Fruit fly (Drosophila melanogaster) whole organism, embryonic: ENCODE results near the gene SMSr.

Experiments
- Bgb ChIP-seq: fragments of 200-800 bp; sonication (Bioruptor generic); IDR thresholded peaks from 2 replicates; pipeline ENCODE4 v1.3.6; 2022; ENCODE audit warnings: missing biosample characterization, missing genetic modification characterization; ENCODE audit not compliant: partially characterized antibody
- CG10267 ChIP-seq: fragments of 200-800 bp; sonication (Bioruptor generic); optimal IDR thresholded peaks from 2 replicates; lab custom pipeline; 2018; ENCODE audit warnings: missing biosample characterization, mild to moderate bottlenecking, missing genetic modification characterization, moderate library complexity
- CG10366 ChIP-seq: fragments of 200-800 bp; sonication (Bioruptor generic); IDR thresholded peaks from 2 replicates; pipeline ENCODE4 v1.3.6; 2022; ENCODE audit warnings: missing biosample characterization, missing genetic modification characterization
- CG11456 ChIP-seq: fragments of 200-800 bp; sonication (Bioruptor generic); IDR thresholded peaks from 3 replicates; pipeline ENCODE4 v1.3.6; 2022; ENCODE audit warnings: missing biosample characterization, missing genetic modification characterization
- CG11695 ChIP-seq: fragments of 200-800 bp; sonication (Bioruptor generic); IDR thresholded peaks from 3 replicates; pipeline ENCODE4 v1.3.6; 2022; ENCODE audit warnings: missing biosample characterization, missing genetic modification characterization
- CG13894 ChIP-seq: fragments of 200-800 bp; sonication (Bioruptor generic); optimal IDR thresholded peaks from 3 replicates; lab custom pipeline; 2018; ENCODE audit warnings: missing biosample characterization, mild to moderate bottlenecking, missing genetic modification characterization, moderate library complexity
- CG15601 ChIP-seq: fragments of 200-800 bp; sonication (Bioruptor generic); optimal IDR thresholded peaks from 3 replicates; lab custom pipeline; 2019; ENCODE audit warnings: missing biosample characterization, mild to moderate bottlenecking, missing genetic modification characterization, moderate library complexity
- CG1832 ChIP-seq: fragments of 200-800 bp; sonication (Bioruptor generic); optimal IDR thresholded peaks from 2 replicates; lab custom pipeline; 2017; ENCODE audit warnings: missing biosample characterization, mild to moderate bottlenecking, missing genetic modification characterization, inconsistent platforms
- CG3065 ChIP-seq: fragments of 200-800 bp; sonication (Bioruptor generic); optimal IDR thresholded peaks from 2 replicates; lab custom pipeline; 2016; ENCODE audit warnings: missing biosample characterization, missing genetic modification characterization
- CG42726 ChIP-seq: fragments of 200-800 bp; sonication (Bioruptor generic); IDR thresholded peaks from 2 replicates; pipeline ENCODE4 v1.3.6; 2022; ENCODE audit warnings: missing biosample characterization, missing genetic modification characterization; ENCODE audit not compliant: partially characterized antibody
- CG6813 ChIP-seq: fragments of 200-800 bp; sonication (Bioruptor generic); optimal IDR thresholded peaks from 2 replicates; lab custom pipeline; 2017; ENCODE audit warnings: missing biosample characterization, missing genetic modification characterization, mild to moderate bottlenecking, moderate library complexity, missing genetic modification reagents
- CG8290 ChIP-seq, 3 experiments: fragments of 200-800 bp; sonication (Bioruptor generic); optimal IDR thresholded peaks; 2 replicates each; lab custom pipeline; 2016 to 2019; ENCODE audit warnings: missing biosample characterization in 3 of 3, missing genetic modification characterization in 3 of 3, mild to moderate bottlenecking in 2 of 3, moderate library complexity in 1 of 3
- CG8765 ChIP-seq: fragments of 200-800 bp; sonication (Bioruptor generic); IDR thresholded peaks from 2 replicates; pipeline ENCODE4 v1.3.6; 2022; ENCODE audit warnings: missing biosample characterization, missing genetic modification characterization
- CrebB ChIP-seq: fragments of 200-800 bp; sonication (Bioruptor generic); optimal IDR thresholded peaks from 3 replicates; lab custom pipeline; 2018; ENCODE audit warnings: missing biosample characterization, mild to moderate bottlenecking, missing genetic modification characterization
- Dfd ChIP-seq, 2 experiments: fragments of >200 bp; optimal IDR thresholded peaks; 2 replicates each; lab custom pipeline; 2017; ENCODE audit warnings: missing biosample characterization in 2 of 2, missing genetic modification characterization in 2 of 2
- E2f1 ChIP-seq: fragments of 200-800 bp; sonication (Bioruptor generic); IDR thresholded peaks from 2 replicates; pipeline ENCODE4 v1.3.6; 2022; ENCODE audit warnings: missing biosample characterization, missing genetic modification characterization
- E2f2 ChIP-seq: fragments of 200-800 bp; sonication (Bioruptor generic); IDR thresholded peaks from 2 replicates; pipeline ENCODE4 v1.3.6; 2022; ENCODE audit warnings: missing biosample characterization, missing genetic modification characterization
- Elba2 ChIP-seq: fragments of 200-800 bp; sonication (Bioruptor generic); optimal IDR thresholded peaks from 3 replicates; lab custom pipeline; 2016; ENCODE audit warnings: missing biosample characterization, missing genetic modification characterization
- Hand ChIP-seq: fragments of 200-800 bp; sonication (Bioruptor generic); optimal IDR thresholded peaks from 2 replicates; lab custom pipeline; 2017; ENCODE audit warnings: mild to moderate bottlenecking, missing biosample characterization, missing genetic modification reagents, missing genetic modification characterization
- Meics ChIP-seq: fragments of 200-800 bp; sonication (Bioruptor generic); optimal IDR thresholded peaks from 2 replicates; lab custom pipeline; 2017; ENCODE audit warnings: missing biosample characterization, mild to moderate bottlenecking, missing genetic modification characterization
- YL-1 ChIP-seq: fragments of 200-800 bp; sonication (Bioruptor generic); optimal IDR thresholded peaks from 3 replicates; lab custom pipeline; 2017; ENCODE audit warnings: missing biosample characterization, mild to moderate bottlenecking, missing genetic modification characterization
- amos ChIP-seq: fragments of 200-800 bp; sonication (Bioruptor generic); IDR thresholded peaks from 2 replicates; pipeline ENCODE4 v1.3.6; 2022; ENCODE audit warnings: missing biosample characterization, missing genetic modification characterization; ENCODE audit not compliant: partially characterized antibody
- az2 ChIP-seq: fragments of 200-800 bp; sonication (Bioruptor generic); optimal IDR thresholded peaks from 3 replicates; lab custom pipeline; 2016; ENCODE audit warnings: missing biosample characterization, missing genetic modification characterization
- cad ChIP-seq: fragments of >200 bp; optimal IDR thresholded peaks from 2 replicates; lab custom pipeline; 2017; ENCODE audit warnings: missing biosample characterization, missing genetic modification characterization
- croc ChIP-seq: fragments of 200-800 bp; sonication (Bioruptor generic); conservative IDR thresholded peaks from 3 replicates; pipeline ENCODE4 v1.3.6; 2022; ENCODE audit warnings: missing biosample characterization, missing genetic modification characterization
- cwo ChIP-seq: fragments of 200-800 bp; sonication (Bioruptor generic); optimal IDR thresholded peaks from 3 replicates; lab custom pipeline; 2017; ENCODE audit warnings: missing biosample characterization, missing genetic modification characterization, mild to moderate bottlenecking, moderate library complexity, missing genetic modification reagents
- en ChIP-seq: fragments of 200-800 bp; sonication (Bioruptor generic); optimal IDR thresholded peaks from 2 replicates; lab custom pipeline; 2016; ENCODE audit warnings: missing biosample characterization, missing genetic modification characterization
- grn ChIP-seq: fragments of 200-800 bp; sonication (Bioruptor generic); optimal IDR thresholded peaks from 3 replicates; lab custom pipeline; 2017; ENCODE audit warnings: missing biosample characterization, missing genetic modification characterization
- hbn ChIP-seq: fragments of 200-800 bp; sonication (Bioruptor generic); IDR thresholded peaks from 2 replicates; pipeline ENCODE4 v1.3.6; 2022; ENCODE audit warnings: missing biosample characterization, missing genetic modification characterization; ENCODE audit not compliant: partially characterized antibody
- insv ChIP-seq, 2 experiments: fragments of 200-800 bp; sonication (Bioruptor generic); optimal IDR thresholded peaks; 3 replicates each; lab custom pipeline; 2016 to 2018; ENCODE audit warnings: missing biosample characterization in 2 of 2, missing genetic modification characterization in 2 of 2
- jing ChIP-seq: fragments of 200-800 bp; sonication (Bioruptor generic); optimal IDR thresholded peaks from 2 replicates; lab custom pipeline; 2018; ENCODE audit warnings: missing biosample characterization, mild to moderate bottlenecking, missing genetic modification characterization
- kah ChIP-seq: fragments of 200-800 bp; sonication (Bioruptor generic); optimal IDR thresholded peaks from 2 replicates; lab custom pipeline; 2018; ENCODE audit warnings: missing biosample characterization, mild to moderate bottlenecking, missing genetic modification characterization
- mld ChIP-seq: fragments of 200-800 bp; sonication (Bioruptor generic); IDR thresholded peaks from 3 replicates; pipeline ENCODE4 v1.3.6; 2022; ENCODE audit warnings: missing biosample characterization, missing genetic modification characterization; ENCODE audit not compliant: partially characterized antibody
- nerfin-2 ChIP-seq: fragments of 200-800 bp; sonication (Bioruptor generic); IDR thresholded peaks from 2 replicates; pipeline ENCODE4 v1.3.6; 2022; ENCODE audit warnings: missing biosample characterization, missing genetic modification characterization; ENCODE audit not compliant: partially characterized antibody
- odd ChIP-seq: fragments of 200-800 bp; sonication (Bioruptor generic); optimal IDR thresholded peaks from 2 replicates; lab custom pipeline; 2017; ENCODE audit warnings: missing biosample characterization, mild to moderate bottlenecking, missing genetic modification characterization
- org-1 ChIP-seq: fragments of 200-800 bp; sonication (Bioruptor generic); optimal IDR thresholded peaks from 2 replicates; lab custom pipeline; 2017; ENCODE audit warnings: missing biosample characterization, missing genetic modification characterization
- pnt ChIP-seq: fragments of 200-800 bp; sonication (Bioruptor generic); optimal IDR thresholded peaks from 3 replicates; lab custom pipeline; 2016; ENCODE audit warnings: missing biosample characterization, missing genetic modification characterization
- psq ChIP-seq: fragments of 200-800 bp; sonication (Bioruptor generic); optimal IDR thresholded peaks from 2 replicates; lab custom pipeline; 2017; ENCODE audit warnings: missing biosample characterization, missing genetic modification characterization
- row ChIP-seq: fragments of 200-800 bp; sonication (Bioruptor generic); IDR thresholded peaks from 3 replicates; pipeline ENCODE4 v1.3.6; 2022; ENCODE audit warnings: missing biosample characterization, missing genetic modification characterization
- sd ChIP-seq: fragments of 200-800 bp; sonication (Bioruptor generic); optimal IDR thresholded peaks from 3 replicates; lab custom pipeline; 2018; ENCODE audit warnings: missing biosample characterization, mild to moderate bottlenecking, missing genetic modification characterization, moderate library complexity
- slbo ChIP-seq: fragments of 200-800 bp; sonication (Bioruptor generic); IDR thresholded peaks from 2 replicates; pipeline ENCODE4 v1.3.6; 2022; ENCODE audit warnings: missing biosample characterization, missing genetic modification characterization
- sqz ChIP-seq: fragments of 200-800 bp; sonication (Bioruptor generic); optimal IDR thresholded peaks from 3 replicates; lab custom pipeline; 2018; ENCODE audit warnings: missing biosample characterization, mild to moderate bottlenecking, missing genetic modification characterization
- stc ChIP-seq: fragments of 200-800 bp; sonication (Bioruptor generic); IDR thresholded peaks from 2 replicates; pipeline ENCODE4 v1.3.6; 2022; ENCODE audit warnings: missing biosample characterization, missing genetic modification characterization
- trem ChIP-seq: fragments of 200-800 bp; optimal IDR thresholded peaks from 3 replicates; lab custom pipeline; 2019; ENCODE audit warnings: missing biosample characterization, mild to moderate bottlenecking, missing genetic modification characterization, moderate library complexity
- ttk ChIP-seq: fragments of 200-800 bp; sonication (Bioruptor generic); IDR thresholded peaks from 2 replicates; pipeline ENCODE4 v2.1.2; 2022; ENCODE audit warnings: missing biosample characterization, missing genetic modification characterization
- tup ChIP-seq: fragments of 200-800 bp; sonication (Bioruptor generic); optimal IDR thresholded peaks from 2 replicates; lab custom pipeline; 2016; ENCODE audit warnings: missing biosample characterization, mild to moderate bottlenecking, missing genetic modification characterization, moderate library complexity
- zen2 ChIP-seq: fragments of 200-800 bp; sonication (Bioruptor generic); IDR thresholded peaks from 3 replicates; pipeline ENCODE4 v1.3.6; 2022; ENCODE audit warnings: missing biosample characterization, missing genetic modification characterization; ENCODE audit not compliant: partially characterized antibody
- zfh1 ChIP-seq: fragments of 200-800 bp; sonication (Bioruptor generic); IDR thresholded peaks from 3 replicates; pipeline ENCODE4 v1.3.6; 2022; ENCODE audit warnings: missing biosample characterization, missing genetic modification characterization
- zfh2 ChIP-seq: fragments of 200-800 bp; sonication (Bioruptor generic); optimal IDR thresholded peaks from 2 replicates; lab custom pipeline; 2016; ENCODE audit warnings: missing biosample characterization, missing genetic modification characterization

Gene SMSr

DNA sequence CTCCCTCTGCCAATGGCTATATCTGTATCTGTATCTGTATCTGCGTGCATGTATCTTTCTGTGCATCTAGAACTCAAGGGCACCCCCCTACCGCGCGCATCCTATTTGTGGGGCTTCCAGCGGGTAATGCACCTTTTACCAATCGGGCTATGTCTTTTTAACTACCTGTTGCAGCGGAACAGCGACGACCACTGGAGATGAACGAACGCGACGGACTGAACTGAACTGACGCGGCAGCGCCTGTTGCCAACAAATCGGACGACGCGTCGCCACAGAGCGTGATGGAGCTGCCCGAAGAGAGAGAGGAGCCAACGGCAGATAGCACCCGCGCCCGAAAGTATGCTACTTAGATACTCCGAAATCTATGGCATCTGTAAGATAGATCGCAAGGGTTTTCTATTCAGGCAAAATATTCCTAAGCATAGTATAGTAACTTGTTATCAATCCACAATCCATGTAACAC is 36.3 kb downstream of the SMSr start, which contains the start of gene Cln7 (continued):
- TF ChIP-seq ttk (GFP tag; lab: Robert Waterston, UW) (no peak), kah (GFP tag; lab: Kevin White, UChicago) (peak; percentile 98), cwo (GFP tag; lab: Kevin White, UChicago) (no peak), CG15601 (tag; lab: Kevin White, UChicago) (peak; percentile 22), sqz (GFP tag; lab: Kevin White, UChicago) (peak; percentile 39), trem (peak; percentile 31), Elba2 (no peak), CG8290 (GFP tag; optimal IDR thresholded peaks at IDR 0.05; lab: Kevin White, UChicago) (peak; percentile 73), CG8290 (tag; optimal IDR thresholded peaks at IDR 0.05; lab: Kevin White, UChicago) (peak; percentile 73 to 93), stc (peak; percentile 57; the same call in 1 of the 2 replicates), CrebB (tag; lab: Kevin White, UChicago) (peak; percentile 63), Meics (peak; percentile 10), CG11456 (GFP tag; lab: Robert Waterston, UW) (no peak), org-1 (no peak), CG8765 (GFP tag; lab: Robert Waterston, UW) (peak; percentile 71; the same call in 1 of the 2 replicates), E2f2 (peak; percentile 42; the same call in 1 of the 2 replicates), zfh2 (GFP tag; lab: Kevin White, UChicago) (no peak), sd (tag; lab: Kevin White, UChicago) (no peak), az2 (GFP tag; lab: Kevin White, UChicago) (no peak), nerfin-2 (GFP tag; lab: Robert Waterston, UW) (no peak), insv (GFP tag; optimal IDR thresholded peaks at IDR 0.05; lab: Kevin White, UChicago) (peak in 1 of 2 experiments; percentile 46), Dfd (GFP tag; optimal IDR thresholded peaks at IDR 0.05; lab: Kevin White, UChicago) (no peak), CG3065 (no peak), grn (GFP tag; lab: Kevin White, UChicago) (peak; percentile 80), hbn (GFP tag; lab: Robert Waterston, UW) (no peak), zen2 (GFP tag; lab: Robert Waterston, UW) (no peak), CG13894 (tag; lab: Kevin White, UChicago) (peak; percentile 64), CG10267 (tag; lab: Kevin White, UChicago) (peak; percentile 39), jing (GFP tag; lab: Kevin White, UChicago) (no peak), CG42726 (peak; percentile 38; the same call in 1 of the 2 replicates), mld (GFP tag; lab: Robert Waterston, UW) (no peak), CG1832 (GFP tag; lab: Kevin White, UChicago) (peak; percentile 22), zfh1 (peak; percentile 19; the same call in 1 of the 3 replicates), E2f1 (GFP tag; lab: Robert Waterston, UW) (no peak), CG6813 (peak; percentile 14), en (GFP tag; lab: Kevin White, UChicago) (no peak), odd (peak; percentile 49), row (GFP tag; lab: Robert Waterston, UW) (no peak; the same call in 2 of the 3 replicates), CG10366 (GFP tag; lab: Robert Waterston, UW) (no peak), amos (peak; percentile 44; the same call in 1 of the 2 replicates), psq (no peak), YL-1 (GFP tag; lab: Kevin White, UChicago) (peak; percentile 28), Hand (GFP tag; lab: Kevin White, UChicago) (peak; percentile 62), Bgb (GFP tag; lab: Robert Waterston, UW) (peak; percentile 38; the same call in 1 of the 2 replicates), cad (GFP tag; lab: Kevin White, UChicago) (no peak), pnt (GFP tag; lab: Kevin White, UChicago) (no peak), CG11695 (GFP tag; lab: Robert Waterston, UW) (0 out of 3 replicates have a peak, but pooled peaks have one; percentile 17), slbo (GFP tag; lab: Robert Waterston, UW) (no peak), tup (GFP tag; lab: Kevin White, UChicago) (no peak), croc (GFP tag; lab: Robert Waterston, UW) (no peak)
